Worm (Caenorhabditis elegans): ENCODE measurements around the gene slc-17.1.

- no peak for TF ChIP-seq bed-3 (GFP tag; optimal IDR thresholded peaks at IDR 0.05)
- no peak for TF ChIP-seq ztf-11 (tag; optimal IDR thresholded peaks at IDR 0.05)
- TF ChIP-seq flh-1 (GFP tag; optimal IDR thresholded peaks at IDR 0.05) = no peak
- no peak for TF ChIP-seq lin-13 (tag; optimal IDR thresholded peaks at IDR 0.05)
- no peak for TF ChIP-seq unc-62 (GFP tag; optimal IDR thresholded peaks at IDR 0.05)
- TF ChIP-seq nhr-12 (tag; optimal IDR thresholded peaks at IDR 0.05) = no peak
Measured at ce11 chrX:17475974-17476373, 11.3 kb upstream of the slc-17.1 start.
